Fruit fly (Drosophila melanogaster) whole organism: ENCODE measurements around the gene Cpr66Cb.
A peak's percentile ranks its signal among the peaks of the same experiment; 100 is the strongest.

ENCODE experiments used
- CG8478 ChIP-seq: fragments of >200 bp; optimal IDR thresholded peaks from 2 replicates; lab custom pipeline; 2018; ENCODE audit warnings: inconsistent platforms
- Dll ChIP-seq: fragments of >200 bp; optimal IDR thresholded peaks from 2 replicates; lab custom pipeline; 2017
- EcR ChIP-seq, 2 experiments: fragments of >200 bp; optimal IDR thresholded peaks; 2 replicates each; lab custom pipeline; 2017; ENCODE audit warnings: missing biosample characterization in 2 of 2, missing genetic modification characterization in 2 of 2, missing genetic modification reagents in 2 of 2
- pan ChIP-seq: fragments of >200 bp; optimal IDR thresholded peaks from 2 replicates; lab custom pipeline; 2017
- psq ChIP-seq: fragments of >200 bp; optimal IDR thresholded peaks from 2 replicates; lab custom pipeline; 2017
- usp ChIP-seq: fragments of >200 bp; optimal IDR thresholded peaks from 2 replicates; lab custom pipeline; 2017; ENCODE audit warnings: missing biosample characterization, missing genetic modification characterization, mixed read lengths

The Cpr66Cb gene

DNA sequence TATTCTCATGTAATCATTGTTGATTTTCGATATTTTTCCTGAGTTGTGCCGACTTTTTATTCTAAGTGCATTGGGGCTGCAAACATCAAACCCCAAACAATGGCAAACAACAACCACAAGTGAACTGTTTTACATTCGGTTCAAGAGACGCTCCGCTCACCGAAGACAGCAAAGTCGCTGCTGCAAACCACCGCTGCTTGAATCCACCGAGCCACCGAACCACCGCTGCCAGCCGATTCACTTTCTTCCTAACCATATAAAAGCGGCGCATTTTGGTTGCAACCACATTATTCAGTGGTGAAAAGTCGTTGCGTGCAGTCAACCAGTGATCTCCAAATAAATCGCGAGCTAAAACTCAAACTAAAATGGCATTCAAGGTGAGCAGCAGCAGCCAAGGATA is at the start of gene Cpr66Cb:
Gene Cpr66Cb (plus strand): TSS at position 301 of the 400 bp plus-strand sequence.
- TF ChIP-seq CG8478 (lab: Kevin White, UChicago) (no peak), usp (GFP tag; lab: Kevin White, UChicago) (no peak), psq (lab: Kevin White, UChicago) (no peak), EcR (GFP tag; optimal IDR thresholded peaks at IDR 0.05; lab: Kevin White, UChicago) (no peak), Dll (lab: Kevin White, UChicago) (no peak), pan (lab: Kevin White, UChicago) (no peak)

DNA sequence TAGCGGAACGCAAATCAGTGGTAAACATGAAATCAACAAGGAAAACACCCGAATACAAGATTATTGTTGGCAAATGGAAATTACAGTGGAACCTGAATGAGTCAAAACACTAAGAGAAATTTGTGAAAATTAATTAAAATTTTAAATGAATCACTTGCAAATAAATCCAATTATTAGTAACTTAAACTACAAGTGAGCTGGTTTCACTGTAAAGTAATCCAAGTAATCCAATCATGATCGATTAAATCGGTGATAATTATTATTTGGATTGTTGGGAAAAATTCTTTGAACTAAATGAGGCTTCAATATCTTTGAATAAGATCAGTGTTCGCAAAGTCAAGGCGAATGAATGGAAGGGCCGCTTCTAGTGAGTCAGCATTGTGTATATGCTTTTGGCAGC is 48.1 kb upstream of the Cpr66Cb start:
- no peak for TF ChIP-seq EcR (GFP tag; optimal IDR thresholded peaks at IDR 0.05; lab: Kevin White, UChicago)
- TF ChIP-seq pan (lab: Kevin White, UChicago): no peak
- no peak for TF ChIP-seq usp (GFP tag; lab: Kevin White, UChicago)
- TF ChIP-seq CG8478 (lab: Kevin White, UChicago): no peak
- no peak for TF ChIP-seq psq (lab: Kevin White, UChicago)
- no peak for TF ChIP-seq Dll (lab: Kevin White, UChicago)

DNA sequence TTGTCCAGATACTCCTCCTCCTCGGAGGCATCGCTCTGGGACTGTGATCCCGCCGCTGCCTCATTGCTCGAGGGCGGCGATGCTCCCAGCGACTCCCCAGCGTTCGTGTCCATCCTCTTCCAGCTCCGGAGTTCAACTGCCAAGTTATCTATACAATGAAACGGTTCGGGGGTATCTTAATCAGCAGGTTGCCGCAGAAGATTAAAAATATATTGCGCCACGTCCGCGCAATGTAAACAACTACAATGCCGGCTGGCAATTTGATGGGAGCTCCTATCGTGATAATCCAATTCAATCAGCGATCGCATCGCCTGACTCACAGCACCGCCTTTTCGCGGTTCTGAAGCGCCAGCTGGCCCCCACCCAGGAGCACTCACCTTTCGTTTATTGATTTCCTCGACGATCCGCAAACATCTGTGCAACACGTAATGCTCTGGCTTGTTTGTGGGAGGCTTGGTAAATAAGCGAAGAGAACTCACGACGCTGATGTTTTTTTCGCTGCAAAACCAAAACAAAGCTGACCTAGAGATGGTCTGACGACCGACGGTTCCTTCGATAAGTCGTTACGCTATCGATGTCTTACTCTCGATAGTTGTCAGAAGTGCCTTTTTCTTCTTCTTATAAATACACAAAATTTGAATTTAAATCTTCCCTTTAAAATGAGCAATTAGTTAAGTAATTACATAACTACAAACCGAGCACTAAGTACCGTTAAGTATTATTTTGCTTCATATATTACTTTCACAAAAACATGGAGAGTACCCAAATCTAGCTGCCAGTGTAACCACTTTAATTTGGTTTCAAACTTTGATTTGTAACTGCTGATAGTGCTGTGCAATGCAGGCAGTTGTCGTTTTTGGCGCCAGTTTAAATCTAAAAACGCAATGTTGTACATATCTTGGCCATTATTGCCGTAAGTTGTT is 46.9 kb upstream of the Cpr66Cb start, which contains the start of gene cert:
Gene cert (minus strand): TSS at position 535 of the 923 bp plus-strand sequence.
- TF ChIP-seq EcR (GFP tag; optimal IDR thresholded peaks at IDR 0.05; lab: Kevin White, UChicago) (no peak), psq (lab: Kevin White, UChicago) (no peak), Dll (lab: Kevin White, UChicago) (no peak), pan (lab: Kevin White, UChicago) (no peak), usp (GFP tag; lab: Kevin White, UChicago) (no peak), CG8478 (lab: Kevin White, UChicago) (no peak)

DNA sequence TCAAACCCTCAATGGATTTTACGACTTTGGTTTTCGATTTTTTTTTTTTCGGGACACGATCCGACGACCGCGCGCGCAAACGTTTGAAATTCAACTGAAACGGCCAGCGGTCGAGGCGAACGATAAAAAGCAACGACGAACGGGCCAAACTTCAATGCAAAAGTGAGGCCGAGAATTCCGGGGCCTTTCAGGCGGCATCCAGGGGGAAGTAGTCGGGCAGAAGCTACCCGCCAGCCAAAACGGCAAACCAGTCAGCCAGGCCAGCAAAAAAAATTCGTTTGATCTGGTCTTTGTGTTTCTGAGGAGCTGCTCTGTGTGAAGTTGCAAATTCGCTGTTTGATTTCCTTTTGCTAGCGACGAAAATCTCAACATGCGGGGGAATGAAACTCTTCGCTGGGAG is 41.2 kb upstream of the Cpr66Cb start, which contains the start of gene CG7201:
Gene CG7201 (minus strand): TSS at position 101 of the 400 bp plus-strand sequence.
- TF ChIP-seq CG8478 (lab: Kevin White, UChicago) (no peak), Dll (lab: Kevin White, UChicago) (no peak), psq (lab: Kevin White, UChicago) (no peak), usp (GFP tag; lab: Kevin White, UChicago) (no peak), pan (lab: Kevin White, UChicago) (no peak), EcR (GFP tag; optimal IDR thresholded peaks at IDR 0.05; lab: Kevin White, UChicago) (no peak)

DNA sequence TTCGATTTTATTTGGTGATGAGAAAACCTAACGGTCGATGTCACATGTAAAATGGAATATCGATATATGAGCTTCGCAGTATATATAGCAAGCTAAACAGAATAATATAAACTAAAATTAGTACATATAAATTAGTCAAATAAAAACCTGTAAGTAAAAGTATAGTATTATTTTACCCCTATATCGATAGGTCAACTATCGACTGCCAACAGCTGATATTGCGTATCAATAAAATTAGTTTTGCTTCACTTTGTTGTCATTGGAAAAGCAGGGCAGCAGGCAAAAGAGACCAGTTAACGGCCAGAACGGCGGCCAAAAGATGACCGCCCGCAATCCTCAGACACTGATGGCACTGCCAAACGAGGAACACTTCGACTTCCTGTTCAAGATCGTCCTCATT is 39.5 kb upstream of the Cpr66Cb start, which contains the start of gene Rab19:
Gene Rab19 (plus strand): TSS at position 78 of the 400 bp plus-strand sequence.
- TF ChIP-seq CG8478 (lab: Kevin White, UChicago) (no peak), usp (GFP tag; lab: Kevin White, UChicago) (no peak), pan (lab: Kevin White, UChicago) (no peak), psq (lab: Kevin White, UChicago) (no peak), Dll (lab: Kevin White, UChicago) (no peak), EcR (GFP tag; optimal IDR thresholded peaks at IDR 0.05; lab: Kevin White, UChicago) (no peak)

DNA sequence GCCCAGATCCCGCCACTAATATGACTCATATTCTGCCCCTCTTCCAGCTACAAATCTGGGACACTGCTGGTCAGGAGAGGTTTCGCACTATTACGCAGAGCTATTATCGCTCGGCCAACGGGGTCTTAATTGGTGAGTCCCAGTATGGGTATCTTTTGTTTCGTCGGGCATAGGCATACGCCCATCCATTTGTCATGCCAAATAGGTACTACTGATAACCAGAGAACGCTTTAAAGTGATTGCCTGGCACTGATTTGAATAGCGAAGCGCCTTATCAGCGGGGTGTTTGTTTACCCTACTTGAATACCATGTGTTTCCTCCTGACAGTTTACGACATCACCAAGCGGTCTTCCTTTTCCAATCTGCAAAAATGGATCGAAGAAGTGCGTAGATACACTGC is 39.0 kb upstream of the Cpr66Cb start:
- TF ChIP-seq pan (lab: Kevin White, UChicago) (peak; percentile 5), EcR (GFP tag; optimal IDR thresholded peaks at IDR 0.05; lab: Kevin White, UChicago) (no peak)

DNA sequence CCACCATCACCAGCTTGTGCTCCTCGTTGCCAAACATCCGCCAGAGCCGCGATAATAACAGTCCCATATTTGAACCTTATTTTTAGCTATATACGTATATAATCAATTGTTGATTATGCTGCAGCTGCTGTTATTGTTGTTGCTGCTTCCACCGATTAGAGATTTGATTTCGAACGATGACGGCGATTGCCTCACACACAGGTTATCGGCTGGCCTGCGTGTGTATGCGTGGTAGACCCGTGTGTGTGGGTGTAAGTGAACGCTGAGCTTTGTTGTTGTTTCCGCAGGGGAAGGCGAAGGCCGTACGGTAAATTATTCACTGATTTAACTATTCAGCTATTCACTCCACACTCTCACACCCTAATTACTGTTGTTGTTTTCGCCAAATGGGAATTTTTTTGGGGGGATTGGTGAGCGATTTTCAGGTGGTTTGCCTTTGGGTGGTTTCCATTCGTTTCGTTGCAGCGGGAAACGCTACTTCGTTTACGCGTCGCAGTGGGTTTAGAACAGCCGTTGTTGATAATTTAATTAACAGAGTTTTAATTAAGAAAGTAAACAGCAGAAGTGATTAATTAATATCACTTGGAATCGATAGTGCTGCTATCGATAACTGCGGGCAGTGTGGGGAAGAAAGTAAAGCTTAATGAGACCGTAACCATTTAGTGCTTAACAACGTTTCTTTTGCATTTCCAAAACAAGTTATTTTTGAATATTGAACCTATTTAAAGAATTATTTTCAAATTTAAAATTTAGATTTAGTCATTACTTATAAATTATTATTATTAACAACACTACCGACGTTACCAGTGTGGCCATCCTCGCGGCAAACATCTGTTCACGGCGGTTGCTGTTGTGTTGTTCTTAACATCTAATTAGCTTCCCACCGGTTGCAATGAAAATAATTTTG is 37.0 kb upstream of the Cpr66Cb start, which contains the start of the genes Arl5 and CG13671:
Gene Arl5 (minus strand): TSS at position 616 of the 907 bp plus-strand sequence.
Gene CG13671 (plus strand): TSS at position 841 of the 907 bp plus-strand sequence.
- TF ChIP-seq usp (GFP tag; lab: Kevin White, UChicago): no peak
- no peak for TF ChIP-seq psq (lab: Kevin White, UChicago)
- no peak for TF ChIP-seq pan (lab: Kevin White, UChicago)
- TF ChIP-seq CG8478 (lab: Kevin White, UChicago): no peak
- no peak for TF ChIP-seq Dll (lab: Kevin White, UChicago)
- TF ChIP-seq EcR (GFP tag; optimal IDR thresholded peaks at IDR 0.05; lab: Kevin White, UChicago): no peak

DNA sequence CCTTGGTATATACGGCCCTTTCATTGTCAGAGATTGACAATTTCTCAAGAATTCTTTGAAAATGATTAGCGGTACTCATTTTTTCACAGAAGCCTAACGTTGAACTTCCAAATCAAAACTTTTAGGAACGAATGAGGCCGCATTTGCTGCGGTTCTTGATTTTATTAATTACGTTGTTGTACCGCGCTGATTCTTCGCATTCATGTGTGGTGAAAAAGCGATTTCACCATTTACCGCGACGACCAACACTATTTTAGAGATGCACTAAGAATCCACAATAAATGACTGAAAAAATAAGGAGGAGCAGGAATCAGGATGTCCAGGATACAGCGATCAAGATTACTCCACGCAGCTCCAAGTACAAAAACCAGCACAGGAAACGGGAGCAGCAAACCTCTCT is 32.6 kb upstream of the Cpr66Cb start, which contains the start of the genes CG7194 and Sbp2:
Gene CG7194 (minus strand): TSS at position 148 of the 400 bp plus-strand sequence.
Gene Sbp2 (plus strand): TSS at position 246 of the 400 bp plus-strand sequence.
- no peak for TF ChIP-seq usp (GFP tag; lab: Kevin White, UChicago)

DNA sequence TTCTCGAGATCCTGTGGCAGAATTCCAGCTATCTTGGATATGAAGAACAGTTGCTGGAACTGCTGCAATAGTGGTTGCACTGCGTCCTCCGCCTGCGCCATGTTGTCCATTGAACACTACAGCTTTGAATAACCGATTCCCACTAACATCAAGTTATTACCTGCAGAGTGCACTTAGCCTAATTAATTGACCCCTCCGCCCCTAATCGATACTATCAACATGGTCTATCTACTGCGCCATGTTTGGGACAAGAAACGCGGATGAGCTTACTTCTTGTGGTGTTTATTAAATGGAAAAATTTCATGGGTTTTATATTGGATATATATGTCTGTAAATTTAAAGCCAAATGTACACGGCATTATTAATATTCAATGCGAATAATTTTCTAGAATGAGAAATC is 29.6 kb upstream of the Cpr66Cb start, which contains the start of gene Gr66a:
Gene Gr66a (minus strand): TSS at position 101 of the 400 bp plus-strand sequence.
- TF ChIP-seq Dll (lab: Kevin White, UChicago) (no peak), pan (lab: Kevin White, UChicago) (no peak), CG8478 (lab: Kevin White, UChicago) (no peak), EcR (GFP tag; optimal IDR thresholded peaks at IDR 0.05; lab: Kevin White, UChicago) (no peak), usp (GFP tag; lab: Kevin White, UChicago) (no peak), psq (lab: Kevin White, UChicago) (no peak)

DNA sequence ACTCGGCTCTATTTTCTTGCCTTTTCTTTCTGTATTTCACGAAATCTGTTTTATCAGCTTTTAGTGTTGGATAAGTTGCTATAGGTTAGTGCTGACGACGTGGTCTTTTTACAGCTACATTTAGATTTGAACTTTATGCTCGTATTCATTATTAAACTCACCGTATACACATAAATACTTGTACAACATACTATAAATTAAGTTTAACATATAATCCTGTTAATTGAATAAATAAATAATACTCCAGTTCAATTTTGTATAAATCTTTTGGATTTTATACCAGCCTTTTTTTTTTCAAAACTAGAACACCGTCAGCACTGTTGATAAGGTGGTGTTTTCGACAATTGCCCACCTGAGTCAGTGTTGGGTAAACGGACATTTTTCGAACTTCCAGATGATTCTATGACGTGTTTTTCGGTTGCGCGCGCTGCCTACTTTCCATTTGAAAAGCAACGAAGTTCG is 27.6 kb upstream of the Cpr66Cb start, which contains the start of gene BI-1:
Gene BI-1 (minus strand): TSS at position 51 of the 462 bp plus-strand sequence.
- TF ChIP-seq EcR (GFP tag; optimal IDR thresholded peaks at IDR 0.05; lab: Kevin White, UChicago): no peak
- TF ChIP-seq usp (GFP tag; lab: Kevin White, UChicago): no peak
- TF ChIP-seq Dll (lab: Kevin White, UChicago): no peak
- TF ChIP-seq psq (lab: Kevin White, UChicago): no peak
- TF ChIP-seq pan (lab: Kevin White, UChicago): no peak
- no peak for TF ChIP-seq CG8478 (lab: Kevin White, UChicago)
